Worm (Caenorhabditis elegans) whole organism, mixed stage, embryonic: ENCODE measurements around the gene srw-9.

Source experiments
- blmp-1 ChIP-seq: fragments of 150-350 bp; optimal IDR thresholded peaks from 2 replicates; lab custom pipeline; 2014; ENCODE audit warnings: missing biosample characterization, missing genetic modification characterization
- ceh-83 ChIP-seq: fragments of 200-800 bp; sonication (Bioruptor generic); optimal IDR thresholded peaks from 2 replicates; lab custom pipeline; 2018; ENCODE audit warnings: mild to moderate bottlenecking, missing genetic modification characterization, missing compliant biosample characterization
- ces-1 ChIP-seq: fragments of 150-350 bp; optimal IDR thresholded peaks from 2 replicates; lab custom pipeline; 2014; ENCODE audit warnings: missing biosample characterization, missing genetic modification reagents, missing genetic modification characterization
- drap-1 ChIP-seq: fragments of 200-800 bp; sonication (Bioruptor generic); optimal IDR thresholded peaks from 3 replicates; lab custom pipeline; 2018; ENCODE audit warnings: mild to moderate bottlenecking, missing genetic modification characterization, missing compliant biosample characterization
- elt-3 ChIP-seq: fragments of 150-350 bp; optimal IDR thresholded peaks from 2 replicates; lab custom pipeline; 2014; ENCODE audit warnings: missing biosample characterization, missing genetic modification characterization
- lin-32 ChIP-seq: fragments of 200-800 bp; sonication (Bioruptor generic); optimal IDR thresholded peaks from 2 replicates; lab custom pipeline; 2018; ENCODE audit warnings: mild to moderate bottlenecking, missing genetic modification characterization, missing compliant biosample characterization
- mep-1 ChIP-seq: fragments of 150-350 bp; optimal IDR thresholded peaks from 2 replicates; lab custom pipeline; 2017; ENCODE audit warnings: missing biosample characterization, missing genetic modification reagents, missing genetic modification characterization, inconsistent platforms
- mls-2 ChIP-seq: sonication (generic microtip); optimal IDR thresholded peaks from 2 replicates; lab custom pipeline; 2016; ENCODE audit warnings: mild to moderate bottlenecking, missing genetic modification characterization, moderate library complexity, missing compliant biosample characterization
- nhr-12 ChIP-seq: fragments of 150-350 bp; optimal IDR thresholded peaks from 2 replicates; lab custom pipeline; 2014; ENCODE audit warnings: missing biosample characterization, missing genetic modification characterization
- nhr-76 ChIP-seq: sonication (generic microtip); optimal IDR thresholded peaks from 2 replicates; lab custom pipeline; 2017; ENCODE audit warnings: missing biosample characterization, missing genetic modification characterization
- unc-62 ChIP-seq: fragments of 150-350 bp; optimal IDR thresholded peaks from 2 replicates; lab custom pipeline; 2014; ENCODE audit warnings: missing biosample characterization, missing genetic modification reagents, missing genetic modification characterization

The srw-9 gene

ce11 chrIII:12807726-12808125 is 50.3 kb downstream of the srw-9 start, which contains the start of gene BE10.3:
TSS of gene BE10.3 (plus strand) at chrIII:12808026.
- TF ChIP-seq elt-3 (tag; lab: Kevin White, UChicago) (no peak), nhr-76 (tag; lab: Kevin White, UChicago) (no peak), ceh-83 (no peak), mep-1 (tag; lab: Kevin White, UChicago) (no peak), lin-32 (GFP tag; lab: Kevin White, UChicago) (no peak), blmp-1 (tag; lab: Kevin White, UChicago) (no peak), ces-1 (GFP tag; lab: Kevin White, UChicago) (no peak), mls-2 (tag; lab: Kevin White, UChicago) (no peak), nhr-12 (tag; lab: Kevin White, UChicago) (no peak), drap-1 (GFP tag; lab: Kevin White, UChicago) (no peak), unc-62 (GFP tag; lab: Kevin White, UChicago) (no peak)
